Fruit fly (Drosophila melanogaster): ENCODE measurements around the gene CG13069.
A peak's percentile ranks its signal among the peaks of the same experiment; 100 is the strongest.

CG13069 gene

dm6 chr3L:16231857-16232256, 33.3 kb upstream of the CG13069 start, which contains the start of the genes PDCD-5 and MED10:
TSS of gene PDCD-5 (minus strand) at chr3L:16232038.
TSS of gene MED10 (plus strand) at chr3L:16232084.
- TF ChIP-seq Sp1 (GFP tag; optimal IDR thresholded peaks at IDR 0.05) (peak; percentile 39), Vsx2 (GFP tag; optimal IDR thresholded peaks at IDR 0.05; ENCODE audit: partially characterized antibody) (no peak), HLH106 (tag; optimal IDR thresholded peaks at IDR 0.05) (peak; percentile 39), OdsH (GFP tag; optimal IDR thresholded peaks at IDR 0.05) (peak; percentile 3), CG32264 (GFP tag; optimal IDR thresholded peaks at IDR 0.05) (no peak), Dif (GFP tag; optimal IDR thresholded peaks at IDR 0.05; ENCODE audit: partially characterized antibody) (peak; percentile 0), usp (GFP tag; optimal IDR thresholded peaks at IDR 0.05) (no peak), Abd-B (GFP tag; optimal IDR thresholded peaks at IDR 0.05) (no peak), CrebA (GFP tag; optimal IDR thresholded peaks at IDR 0.05; ENCODE audit: borderline replicate concordance) (no peak), jim (GFP tag; optimal IDR thresholded peaks at IDR 0.05) (no peak), woc (GFP tag; optimal IDR thresholded peaks at IDR 0.05) (no peak), Hnf4 (GFP tag; optimal IDR thresholded peaks at IDR 0.05) (no peak), rgr (GFP tag; optimal IDR thresholded peaks at IDR 0.05) (peak; percentile 12), Hr83 (GFP tag; optimal IDR thresholded peaks at IDR 0.05; ENCODE audit: poor library complexity, severe bottlenecking) (peak; percentile 30), fru (GFP tag; optimal IDR thresholded peaks at IDR 0.05) (no peak), br (GFP tag; optimal IDR thresholded peaks at IDR 0.05) (no peak), Rel (GFP tag; optimal IDR thresholded peaks at IDR 0.05) (no peak), Rel (tag; optimal IDR thresholded peaks at IDR 0.05) (peak; percentile 65), lola (GFP tag; optimal IDR thresholded peaks at IDR 0.05) (no peak), Myc (optimal IDR thresholded peaks at IDR 0.05) (peak; percentile 29), pan (optimal IDR thresholded peaks at IDR 0.05) (no peak), Mio (GFP tag; optimal IDR thresholded peaks at IDR 0.05) (no peak), sage (GFP tag; optimal IDR thresholded peaks at IDR 0.05) (no peak), CG9705 (GFP tag; optimal IDR thresholded peaks at IDR 0.05) (no peak), foxo (GFP tag; optimal IDR thresholded peaks at IDR 0.05) (no peak), h (GFP tag; optimal IDR thresholded peaks at IDR 0.05) (no peak), Jra (GFP tag; optimal IDR thresholded peaks at IDR 0.05) (no peak), Dfd (GFP tag; optimal IDR thresholded peaks at IDR 0.05) (no peak), psq (GFP tag; optimal IDR thresholded peaks at IDR 0.05) (no peak), dl (GFP tag; optimal IDR thresholded peaks at IDR 0.05; ENCODE audit: insufficient read depth in 1 of 2, partially characterized antibody in 2 of 2) (no peak), dmrt93B (GFP tag; optimal IDR thresholded peaks at IDR 0.05) (no peak), tai (GFP tag; optimal IDR thresholded peaks at IDR 0.05) (no peak), brk (GFP tag; optimal IDR thresholded peaks at IDR 0.05) (no peak), ey (GFP tag; optimal IDR thresholded peaks at IDR 0.05) (no peak), dsf (GFP tag; optimal IDR thresholded peaks at IDR 0.05; ENCODE audit: borderline replicate concordance) (no peak), GATAd (GFP tag; optimal IDR thresholded peaks at IDR 0.05) (no peak), sv (GFP tag; optimal IDR thresholded peaks at IDR 0.05) (no peak), Hr78 (GFP tag; optimal IDR thresholded peaks at IDR 0.05) (no peak), N (GFP tag; optimal IDR thresholded peaks at IDR 0.05) (no peak)

- no peak for TF ChIP-seq CG32264 (GFP tag; optimal IDR thresholded peaks at IDR 0.05)
- no peak for TF ChIP-seq pan (optimal IDR thresholded peaks at IDR 0.05)
- no peak for TF ChIP-seq Hr78 (GFP tag; optimal IDR thresholded peaks at IDR 0.05)
- TF ChIP-seq CrebA (GFP tag; optimal IDR thresholded peaks at IDR 0.05; ENCODE audit: borderline replicate concordance): no peak
- TF ChIP-seq foxo (GFP tag; optimal IDR thresholded peaks at IDR 0.05): no peak
- TF ChIP-seq CG9705 (GFP tag; optimal IDR thresholded peaks at IDR 0.05): no peak
- no peak for TF ChIP-seq dl (GFP tag; optimal IDR thresholded peaks at IDR 0.05; ENCODE audit: insufficient read depth in 1 of 2, partially characterized antibody in 2 of 2)
- TF ChIP-seq Abd-B (GFP tag; optimal IDR thresholded peaks at IDR 0.05): no peak
- TF ChIP-seq Dfd (GFP tag; optimal IDR thresholded peaks at IDR 0.05): no peak
- no peak for TF ChIP-seq brk (GFP tag; optimal IDR thresholded peaks at IDR 0.05)
- TF ChIP-seq Jra (GFP tag; optimal IDR thresholded peaks at IDR 0.05): no peak
- no peak for TF ChIP-seq N (GFP tag; optimal IDR thresholded peaks at IDR 0.05)
- TF ChIP-seq fru (GFP tag; optimal IDR thresholded peaks at IDR 0.05): no peak
- no peak for TF ChIP-seq OdsH (GFP tag; optimal IDR thresholded peaks at IDR 0.05)
Observed at dm6 chr3L:16232924-16233323, 32.3 kb upstream of the CG13069 start, which contains the start of gene Hsc20. TSS of gene Hsc20 (plus strand) at chr3L:16233127.

Measured in whole organism, wandering third instar larva.